Worm (Caenorhabditis elegans) whole organism, L4 larva: Measurements from ENCODE around the gene Y54E2A.7.
"Not testable (repeated sequence)": the region's sequence is repeated elsewhere in the genome, so short reads cannot be mapped to it uniquely, and the experiment has no call there.

ENCODE experiments used
- F26F4.8 ChIP-seq: fragments of 200-800 bp; sonication (Bioruptor generic); conservative IDR thresholded peaks from 2 replicates; pipeline ENCODE4 v1.3.6; 2022; ENCODE audit warnings: missing genetic modification characterization, missing compliant biosample characterization
- F44E2.7 ChIP-seq: fragments of 200-800 bp; sonication (Bioruptor generic); IDR thresholded peaks from 2 replicates; pipeline ENCODE4 v2.1.2; 2022; ENCODE audit warnings: missing genetic modification characterization, missing compliant biosample characterization
- R02D3.7 ChIP-seq: fragments of 150-350 bp; sonication (generic microtip); optimal IDR thresholded peaks from 3 replicates; lab custom pipeline; 2014; ENCODE audit warnings: missing biosample characterization, missing genetic modification characterization
- T20F7.1 ChIP-seq: fragments of 200-800 bp; sonication (Bioruptor generic); optimal IDR thresholded peaks from 2 replicates; lab custom pipeline; 2018; ENCODE audit warnings: mild to moderate bottlenecking, missing genetic modification characterization, missing compliant biosample characterization
- Y48G9A.11 ChIP-seq: fragments of 200-800 bp; sonication (Bioruptor generic); IDR thresholded peaks from 2 replicates; pipeline ENCODE4 v1.3.6; 2022; ENCODE audit warnings: missing genetic modification reagents, missing genetic modification characterization, missing compliant biosample characterization
- Y75B8A.6 ChIP-seq: fragments of 200-800 bp; sonication (Bioruptor generic); IDR thresholded peaks from 2 replicates; pipeline ENCODE4 v1.3.6; 2022; ENCODE audit warnings: missing genetic modification reagents, missing genetic modification characterization, missing compliant biosample characterization
- arid-1 ChIP-seq: fragments of 200-800 bp; sonication (Bioruptor generic); conservative IDR thresholded peaks from 2 replicates; pipeline ENCODE4 v1.3.6; 2022; ENCODE audit warnings: missing genetic modification reagents, missing genetic modification characterization, missing compliant biosample characterization
- attf-4 ChIP-seq: sonication (generic microtip); optimal IDR thresholded peaks from 3 replicates; lab custom pipeline; 2017; ENCODE audit warnings: missing biosample characterization, missing genetic modification characterization
- ceh-20 ChIP-seq: fragments of 200-800 bp; sonication (Bioruptor generic); IDR thresholded peaks from 2 replicates; pipeline ENCODE4 v1.3.6; 2022; ENCODE audit warnings: missing genetic modification reagents, missing genetic modification characterization, missing compliant biosample characterization
- ceh-32 ChIP-seq: sonication (generic microtip); optimal IDR thresholded peaks from 2 replicates; lab custom pipeline; 2016; ENCODE audit warnings: mild to moderate bottlenecking, missing genetic modification characterization, missing compliant biosample characterization; ENCODE audit not compliant: poor library complexity
- ceh-62 ChIP-seq: sonication (generic microtip); optimal IDR thresholded peaks from 2 replicates; lab custom pipeline; 2017; ENCODE audit warnings: missing biosample characterization, missing genetic modification characterization
- ctbp-1 ChIP-seq: fragments of 200-800 bp; sonication (Bioruptor generic); IDR thresholded peaks from 2 replicates; pipeline ENCODE4 v1.3.6; 2022; ENCODE audit warnings: missing genetic modification reagents, missing genetic modification characterization, missing compliant biosample characterization
- dmd-6 ChIP-seq: fragments of 200-800 bp; sonication (Bioruptor generic); IDR thresholded peaks from 2 replicates; pipeline ENCODE4 v1.3.6; 2022; ENCODE audit warnings: missing genetic modification reagents, missing genetic modification characterization, missing compliant biosample characterization
- dmd-9 ChIP-seq: fragments of 200-800 bp; sonication (Bioruptor generic); IDR thresholded peaks from 2 replicates; pipeline ENCODE4 v1.3.6; 2022; ENCODE audit warnings: missing genetic modification reagents, missing genetic modification characterization, missing compliant biosample characterization
- duxl-1 ChIP-seq: sonication (generic microtip); optimal IDR thresholded peaks from 2 replicates; lab custom pipeline; 2016; ENCODE audit warnings: mild to moderate bottlenecking, missing genetic modification characterization, moderate library complexity, missing compliant biosample characterization; ENCODE audit not compliant: poor library complexity
- egl-43 ChIP-seq: fragments of 200-800 bp; sonication (Bioruptor generic); IDR thresholded peaks from 2 replicates; pipeline ENCODE4 v1.3.6; 2022; ENCODE audit warnings: missing genetic modification reagents, missing genetic modification characterization, missing compliant biosample characterization
- hif-1 ChIP-seq, 2 experiments: sonication (generic microtip); optimal IDR thresholded peaks; 2 replicates each; lab custom pipeline; 2016 to 2017; ENCODE audit warnings: missing compliant biosample characterization in 2 of 2, missing genetic modification characterization in 2 of 2, missing genetic modification reagents in 2 of 2, missing genotype in 2 of 2, mild to moderate bottlenecking in 1 of 2
- hlh-30 ChIP-seq: sonication (generic microtip); optimal IDR thresholded peaks from 2 replicates; lab custom pipeline; 2017; ENCODE audit warnings: antibody characterized with exemption, mild to moderate bottlenecking, missing genetic modification characterization, missing compliant biosample characterization; ENCODE audit not compliant: insufficient read depth
- hmg-1.1 ChIP-seq: fragments of 200-800 bp; sonication (Bioruptor generic); IDR thresholded peaks from 2 replicates; pipeline ENCODE4 v1.3.6; 2022; ENCODE audit warnings: missing genetic modification reagents, missing genetic modification characterization, missing compliant biosample characterization
- jun-1 ChIP-seq: fragments of 150-350 bp; optimal IDR thresholded peaks from 2 replicates; lab custom pipeline; 2014; ENCODE audit warnings: missing biosample characterization, missing genetic modification reagents, missing genetic modification characterization
- lim-7 ChIP-seq: fragments of 200-800 bp; sonication (Bioruptor generic); IDR thresholded peaks from 2 replicates; pipeline ENCODE4 v1.3.6; 2022; ENCODE audit warnings: missing genetic modification characterization, missing compliant biosample characterization
- lin-15B ChIP-seq: fragments of 150-350 bp; sonication (generic microtip); optimal IDR thresholded peaks from 3 replicates; lab custom pipeline; 2014; ENCODE audit warnings: missing biosample characterization, missing genetic modification characterization
- lin-38 ChIP-seq: fragments of 200-800 bp; sonication (Bioruptor generic); IDR thresholded peaks from 2 replicates; pipeline ENCODE4 v1.3.6; 2022; ENCODE audit warnings: missing genetic modification reagents, missing genetic modification characterization, missing compliant biosample characterization
- lin-39 ChIP-seq: fragments of 150-350 bp; optimal IDR thresholded peaks from 2 replicates; lab custom pipeline; 2014; ENCODE audit warnings: missing biosample characterization, missing genetic modification reagents, missing genetic modification characterization
- lir-3 ChIP-seq: sonication (generic microtip); optimal IDR thresholded peaks from 2 replicates; lab custom pipeline; 2016; ENCODE audit warnings: mild to moderate bottlenecking, missing genetic modification characterization, missing compliant biosample characterization
- lsy-2 ChIP-seq, 2 experiments: fragments of 150-350 bp in 1 of 2; sonication (generic microtip) in 1 of 2; optimal IDR thresholded peaks; 2 replicates each; lab custom pipeline; 2014 to 2017; ENCODE audit warnings: missing biosample characterization in 2 of 2, missing genetic modification characterization in 2 of 2
- madf-5 ChIP-seq, 2 experiments: fragments of 200-800 bp; sonication (Bioruptor generic); IDR thresholded peaks; 2 replicates each; pipeline ENCODE4 v1.3.6; 2022; ENCODE audit warnings: missing compliant biosample characterization in 2 of 2, missing genetic modification characterization in 2 of 2
- mdt-29 ChIP-seq: fragments of 200-800 bp; sonication (Bioruptor generic); IDR thresholded peaks from 2 replicates; pipeline ENCODE4 v1.3.6; 2022; ENCODE audit warnings: missing genetic modification reagents, missing genetic modification characterization, missing compliant biosample characterization
- mes-2 ChIP-seq: sonication (generic microtip); optimal IDR thresholded peaks from 2 replicates; lab custom pipeline; 2016; ENCODE audit warnings: missing genotype, mild to moderate bottlenecking, missing genetic modification characterization, missing compliant biosample characterization; ENCODE audit not compliant: poor library complexity, severe bottlenecking
- nhr-10 ChIP-seq: fragments of 150-350 bp; optimal IDR thresholded peaks from 2 replicates; lab custom pipeline; 2014; ENCODE audit warnings: missing biosample characterization, missing genetic modification characterization
- nhr-42 ChIP-seq: fragments of 200-800 bp; sonication (Bioruptor generic); IDR thresholded peaks from 2 replicates; pipeline ENCODE4 v1.3.6; 2022; ENCODE audit warnings: missing genetic modification characterization, missing compliant biosample characterization
- nhr-6 ChIP-seq: fragments of 150-350 bp; optimal IDR thresholded peaks from 2 replicates; lab custom pipeline; 2014; ENCODE audit warnings: missing biosample characterization, missing genetic modification characterization
- nhr-77 ChIP-seq: fragments of 150-350 bp; optimal IDR thresholded peaks from 2 replicates; lab custom pipeline; 2014; ENCODE audit warnings: missing biosample characterization, missing genetic modification characterization
- pha-4 ChIP-seq, 2 experiments: fragments of 150-350 bp in 1 of 2; fragments of 200-800 bp in 1 of 2; sonication (Bioruptor generic) in 1 of 2; IDR thresholded peaks in 1 of 2; optimal IDR thresholded peaks in 1 of 2; 2 replicates each; pipeline versions ENCODE4 v1.3.6 to Lab custom; 2014 to 2022; ENCODE audit warnings: missing genetic modification characterization in 2 of 2, missing genetic modification reagents in 2 of 2, missing biosample characterization in 1 of 2, missing compliant biosample characterization in 1 of 2
- rbr-2 ChIP-seq: sonication (generic microtip); optimal IDR thresholded peaks from 2 replicates; lab custom pipeline; 2016; ENCODE audit warnings: missing genotype, missing genetic modification characterization, missing compliant biosample characterization
- sdz-12 ChIP-seq: fragments of 200-800 bp; sonication (Bioruptor generic); optimal IDR thresholded peaks from 2 replicates; lab custom pipeline; 2018; ENCODE audit warnings: mild to moderate bottlenecking, missing genetic modification characterization, missing compliant biosample characterization
- snpc-4 ChIP-seq: fragments of 150-350 bp; optimal IDR thresholded peaks from 2 replicates; lab custom pipeline; 2014; ENCODE audit warnings: missing biosample characterization, missing genetic modification characterization
- tra-1 ChIP-seq: fragments of 200-800 bp; sonication (Bioruptor generic); IDR thresholded peaks from 2 replicates; pipeline ENCODE4 v1.3.6; 2022; ENCODE audit warnings: missing genetic modification reagents, missing genetic modification characterization, missing compliant biosample characterization
- unc-130 ChIP-seq: sonication (generic microtip); optimal IDR thresholded peaks from 2 replicates; lab custom pipeline; 2016; ENCODE audit warnings: missing genetic modification reagents, missing genetic modification characterization, missing compliant biosample characterization
- unc-39 ChIP-seq: sonication (generic microtip); optimal IDR thresholded peaks from 2 replicates; lab custom pipeline; 2017; ENCODE audit warnings: missing biosample characterization, missing genetic modification characterization
- vab-7 ChIP-seq: fragments of 200-800 bp; sonication (Bioruptor generic); IDR thresholded peaks from 2 replicates; pipeline ENCODE4 v1.3.6; 2022; ENCODE audit warnings: missing genetic modification reagents, missing genetic modification characterization, missing compliant biosample characterization
- zfp-3 ChIP-seq: fragments of 200-800 bp; sonication (Bioruptor generic); conservative IDR thresholded peaks from 2 replicates; pipeline ENCODE4 v1.3.6; 2022; ENCODE audit warnings: missing genetic modification reagents, missing genetic modification characterization, missing compliant biosample characterization
- zip-2 ChIP-seq: fragments of 150-350 bp; optimal IDR thresholded peaks from 2 replicates; lab custom pipeline; 2014; ENCODE audit warnings: missing biosample characterization, missing genetic modification characterization
- ztf-11 ChIP-seq: fragments of 150-350 bp; optimal IDR thresholded peaks from 2 replicates; lab custom pipeline; 2014; ENCODE audit warnings: missing biosample characterization, missing genetic modification characterization
- ztf-7 ChIP-seq: fragments of 150-350 bp; optimal IDR thresholded peaks from 2 replicates; lab custom pipeline; 2014; ENCODE audit warnings: missing biosample characterization, missing genetic modification characterization

Gene Y54E2A.7

ce11 chrII:14804259-14804899 lies 31.6 kb upstream of the Y54E2A.7 start, which contains the start of gene W01D2.3 (continued):
- TF ChIP-seq mdt-29 = 0 out of 2 replicates have a peak, but pooled peaks have one; percentile 37
- peak in 1 of 2 experiments; percentile 65 for TF ChIP-seq hif-1 (tag; optimal IDR thresholded peaks at IDR 0.05; lab: Kevin White, UChicago)
- TF ChIP-seq ztf-7 (tag; lab: Kevin White, UChicago) = peak; percentile 60
- peak; percentile 46 for TF ChIP-seq nhr-6 (tag; lab: Kevin White, UChicago)
- TF ChIP-seq unc-39 = no peak
- TF ChIP-seq attf-4 (tag; lab: Kevin White, UChicago) = no peak
- TF ChIP-seq lin-15B (tag; lab: Kevin White, UChicago) = no peak
- peak; percentile 23 for TF ChIP-seq ceh-62 (tag; lab: Kevin White, UChicago)
- peak; percentile 4; the same call in 1 of the 2 replicates for TF ChIP-seq F26F4.8 (GFP tag; lab: Robert Waterston, UW)
- no peak for TF ChIP-seq unc-130
- TF ChIP-seq zfp-3 (GFP tag; lab: Robert Waterston, UW) = 0 out of 2 replicates have a peak, but pooled peaks have one; percentile 51
- peak; percentile 69 for TF ChIP-seq duxl-1 (tag; lab: Kevin White, UChicago)
- peak; percentile 11 for TF ChIP-seq ceh-32
- peak; percentile 71; the same call in 1 of the 2 replicates for TF ChIP-seq tra-1
- no peak for TF ChIP-seq lin-39 (tag; lab: Kevin White, UChicago)
- no peak for TF ChIP-seq T20F7.1 (GFP tag; lab: Kevin White, UChicago)
- TF ChIP-seq nhr-77 (tag; lab: Kevin White, UChicago) = peak; percentile 39
- peak; percentile 81 for TF ChIP-seq rbr-2 (tag; lab: Kevin White, UChicago)
- peak; percentile 89 for TF ChIP-seq nhr-42 (GFP tag; lab: Robert Waterston, UW)
- TF ChIP-seq jun-1 (tag; lab: Kevin White, UChicago) = no peak
- no peak for TF ChIP-seq sdz-12

DNA sequence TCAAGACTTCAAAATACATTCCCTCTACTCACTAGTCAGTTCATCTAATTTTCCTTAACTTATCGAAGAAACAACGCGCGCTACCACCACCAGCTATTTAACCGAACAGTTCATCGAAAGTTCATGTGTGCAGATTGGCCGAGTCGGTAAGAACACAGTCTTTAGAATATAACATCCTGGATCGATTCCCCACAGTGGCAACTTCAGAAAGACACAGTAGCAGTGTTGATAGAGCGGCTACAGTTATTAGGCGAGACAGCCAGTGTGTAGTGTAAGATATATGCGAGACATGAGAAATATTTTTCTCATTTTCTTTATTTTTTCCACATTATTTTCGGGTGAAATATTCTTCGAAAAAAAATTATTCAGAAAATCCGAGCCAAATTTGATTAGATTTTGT lies 29.7 kb upstream of the Y54E2A.7 start:
- 0 out of 4 replicates have a peak, but pooled peaks of 1 of the 2 experiments have one; percentile 58 for TF ChIP-seq madf-5 (GFP tag; IDR thresholded peaks at IDR 0.05; lab: Robert Waterston, UW)
- 0 out of 2 replicates have a peak, but pooled peaks have one; percentile 17 for TF ChIP-seq hmg-1.1 (GFP tag; lab: Robert Waterston, UW)
- peak; percentile 39; the same call in 1 of the 2 replicates for TF ChIP-seq arid-1 (GFP tag; lab: Robert Waterston, UW)
- TF ChIP-seq Y48G9A.11 (GFP tag; lab: Robert Waterston, UW) = peak; percentile 9; the same call in 1 of the 2 replicates
- TF ChIP-seq mdt-29 = 0 out of 2 replicates have a peak, but pooled peaks have one; percentile 56
- peak; percentile 57 for TF ChIP-seq vab-7 (GFP tag; lab: Robert Waterston, UW)
- TF ChIP-seq pha-4 (GFP tag; IDR thresholded peaks at IDR 0.05; lab: Robert Waterston, UW) = peak; percentile 46; the same call in 1 of the 2 replicates
- not testable (repeated sequence) for TF ChIP-seq pha-4 (tag; optimal IDR thresholded peaks at IDR 0.05; lab: Kevin White, UChicago)
- TF ChIP-seq F26F4.8 (GFP tag; lab: Robert Waterston, UW) = 0 out of 2 replicates have a peak, but pooled peaks have one; percentile 47
- TF ChIP-seq dmd-6 (GFP tag; lab: Robert Waterston, UW) = 0 out of 2 replicates have a peak, but pooled peaks have one; percentile 8
- peak; percentile 11; the same call in 1 of the 2 replicates for TF ChIP-seq lim-7 (GFP tag; lab: Robert Waterston, UW)
- TF ChIP-seq mes-2 = peak; percentile 21
- peak; percentile 65 for TF ChIP-seq lin-38 (GFP tag; lab: Robert Waterston, UW)
- TF ChIP-seq Y75B8A.6 = 0 out of 2 replicates have a peak, but pooled peaks have one; percentile 32
- TF ChIP-seq egl-43 = peak; percentile 58; the same call in 1 of the 2 replicates

ce11 chrII:14801086-14801531 lies 28.3 kb upstream of the Y54E2A.7 start:
- TF ChIP-seq Y48G9A.11 (GFP tag; lab: Robert Waterston, UW) (peak; percentile 53; the same call in 1 of the 2 replicates), dmd-9 (GFP tag; lab: Robert Waterston, UW) (no peak), F44E2.7 (GFP tag; lab: Robert Waterston, UW) (no peak), lir-3 (tag; lab: Kevin White, UChicago) (no peak), nhr-10 (tag; lab: Kevin White, UChicago) (no peak), sdz-12 (no peak), ctbp-1 (GFP tag; lab: Robert Waterston, UW) (no peak), hlh-30 (tag; lab: Kevin White, UChicago) (peak; percentile 50), hmg-1.1 (GFP tag; lab: Robert Waterston, UW) (peak; percentile 77), zip-2 (peak; percentile 39), snpc-4 (peak; percentile 87), hif-1 (tag; optimal IDR thresholded peaks at IDR 0.05; lab: Kevin White, UChicago) (peak in 1 of 2 experiments; percentile 22), ztf-11 (tag; lab: Kevin White, UChicago) (no peak), R02D3.7 (tag; lab: Kevin White, UChicago) (no peak), arid-1 (GFP tag; lab: Robert Waterston, UW) (peak; percentile 63), ceh-20 (GFP tag; lab: Robert Waterston, UW) (peak; percentile 73), lsy-2 (tag; optimal IDR thresholded peaks at IDR 0.05; lab: Kevin White, UChicago) (peak in 1 of 2 experiments; percentile 75), F26F4.8 (GFP tag; lab: Robert Waterston, UW) (no peak)
